Worm (Caenorhabditis elegans) whole organism, mixed stage, embryonic: ENCODE measurements around the gene memi-2.

Experiments used
- ceh-39 ChIP-seq: fragments of 150-350 bp; optimal IDR thresholded peaks from 2 replicates; lab custom pipeline; 2014; ENCODE audit warnings: missing biosample characterization, missing genetic modification characterization
- snpc-4 ChIP-seq: fragments of 150-350 bp; optimal IDR thresholded peaks from 2 replicates; lab custom pipeline; 2014; ENCODE audit warnings: missing biosample characterization, missing genetic modification characterization

- TF ChIP-seq snpc-4 (tag; lab: Kevin White, UChicago) (no peak), ceh-39 (no peak)
Observed at ce11 chrIV:13371699-13372098, 28.6 kb downstream of the memi-2 start, which contains the start of gene Y62E10A.6.
